Worm (Caenorhabditis elegans) whole organism, young adult: ENCODE results near the gene W09C2.7.

Source experiments
- B0336.3 ChIP-seq: fragments of 200-800 bp; sonication (Bioruptor generic); IDR thresholded peaks from 2 replicates; pipeline ENCODE4 v1.3.6; 2022; ENCODE audit warnings: missing genetic modification characterization, missing compliant biosample characterization
- C06A6.2 ChIP-seq: fragments of 200-800 bp; sonication (Bioruptor generic); conservative IDR thresholded peaks from 2 replicates; pipeline ENCODE4 v1.3.6; 2022; ENCODE audit warnings: missing genetic modification characterization, missing compliant biosample characterization
- C17E4.6 ChIP-seq: fragments of 200-800 bp; sonication (Bioruptor generic); IDR thresholded peaks from 2 replicates; pipeline ENCODE4 v1.3.6; 2022; ENCODE audit warnings: missing genetic modification reagents, missing genetic modification characterization, missing compliant biosample characterization
- D2030.7 ChIP-seq: fragments of 200-800 bp; sonication (Bioruptor generic); IDR thresholded peaks from 2 replicates; pipeline ENCODE4 v1.3.6; 2022; ENCODE audit warnings: missing genetic modification reagents, missing genetic modification characterization, missing compliant biosample characterization
- F23B12.7 ChIP-seq: sonication (generic microtip); optimal IDR thresholded peaks from 2 replicates; lab custom pipeline; 2017; ENCODE audit warnings: missing genetic modification characterization, mild to moderate bottlenecking, missing compliant biosample characterization, antibody characterized with exemption, moderate library complexity; ENCODE audit not compliant: insufficient read depth
- F52B5.7 ChIP-seq: sonication (generic microtip); optimal IDR thresholded peaks from 2 replicates; lab custom pipeline; 2016; ENCODE audit warnings: mild to moderate bottlenecking, missing genetic modification characterization, missing compliant biosample characterization
- F55B11.4 ChIP-seq: sonication (generic microtip); optimal IDR thresholded peaks from 2 replicates; lab custom pipeline; 2016; ENCODE audit warnings: missing compliant biosample characterization, missing genetic modification characterization, borderline replicate concordance; ENCODE audit not compliant: insufficient read depth
- K11D2.4 ChIP-seq: fragments of 200-800 bp; sonication (Bioruptor generic); IDR thresholded peaks from 2 replicates; pipeline ENCODE4 v1.3.6; 2022; ENCODE audit warnings: missing genetic modification reagents, missing genetic modification characterization, missing compliant biosample characterization
- Y53G8AR.9 ChIP-seq: fragments of 200-800 bp; sonication (Bioruptor generic); conservative IDR thresholded peaks from 2 replicates; pipeline ENCODE4 v1.3.6; 2022; ENCODE audit warnings: missing genetic modification reagents, missing genetic modification characterization, missing compliant biosample characterization
- Y67H2A.10 ChIP-seq: fragments of 200-800 bp; sonication (Bioruptor generic); conservative IDR thresholded peaks from 2 replicates; pipeline ENCODE4 v1.3.6; 2022; ENCODE audit warnings: missing genetic modification reagents, missing genetic modification characterization, missing compliant biosample characterization
- ZK185.1 ChIP-seq: sonication (generic microtip); optimal IDR thresholded peaks from 2 replicates; lab custom pipeline; 2016; ENCODE audit warnings: mild to moderate bottlenecking, missing genetic modification characterization, missing compliant biosample characterization; ENCODE audit not compliant: poor library complexity, severe bottlenecking
- ama-1 ChIP-seq, 3 experiments: fragments of 150-350 bp in 1 of 3; sonication (generic microtip) in 2 of 3; optimal IDR thresholded peaks; 2 replicates each; lab custom pipeline; 2014 to 2018; ENCODE audit warnings: missing biosample characterization in 2 of 3, missing genetic modification characterization in 2 of 3, missing genetic modification reagents in 2 of 3
- athp-1 ChIP-seq: sonication (generic microtip); optimal IDR thresholded peaks from 2 replicates; lab custom pipeline; 2017; ENCODE audit warnings: mild to moderate bottlenecking, missing genetic modification characterization, missing compliant biosample characterization
- attf-3 ChIP-seq: fragments of 200-800 bp; sonication (Bioruptor generic); conservative IDR thresholded peaks from 2 replicates; pipeline ENCODE4 v1.3.6; 2022; ENCODE audit warnings: missing genetic modification reagents, missing genetic modification characterization, missing compliant biosample characterization
- bed-2 ChIP-seq: fragments of 200-800 bp; sonication (Bioruptor generic); IDR thresholded peaks from 2 replicates; pipeline ENCODE4 v1.3.6; 2022; ENCODE audit warnings: missing genetic modification reagents, missing genetic modification characterization, missing compliant biosample characterization
- cebp-1 ChIP-seq, 2 experiments: fragments of 200-800 bp in 1 of 2; sonication (Bioruptor generic) in 1 of 2; sonication (generic microtip) in 1 of 2; IDR thresholded peaks in 1 of 2; optimal IDR thresholded peaks in 1 of 2; 2 replicates each; pipeline versions ENCODE4 v1.3.6 to Lab custom; 2017 to 2022; ENCODE audit warnings: missing compliant biosample characterization in 2 of 2, missing genetic modification characterization in 2 of 2, mild to moderate bottlenecking in 1 of 2, missing genetic modification reagents in 1 of 2, moderate library complexity in 1 of 2
- cebp-2 ChIP-seq: fragments of 200-800 bp; sonication (Bioruptor generic); IDR thresholded peaks from 2 replicates; pipeline ENCODE4 v1.3.6; 2022; ENCODE audit warnings: missing genetic modification characterization, missing compliant biosample characterization
- dpl-1 ChIP-seq: fragments of 150-350 bp; optimal IDR thresholded peaks from 2 replicates; lab custom pipeline; 2014; ENCODE audit warnings: missing biosample characterization, missing genetic modification reagents, missing genetic modification characterization
- efl-1 ChIP-seq: fragments of 150-350 bp; optimal IDR thresholded peaks from 2 replicates; lab custom pipeline; 2014; ENCODE audit warnings: missing biosample characterization, missing genetic modification reagents, missing genetic modification characterization
- egl-44 ChIP-seq: fragments of 200-800 bp; sonication (Bioruptor generic); IDR thresholded peaks from 2 replicates; pipeline ENCODE4 v1.3.6; 2022; ENCODE audit warnings: missing genetic modification reagents, missing genetic modification characterization, missing compliant biosample characterization
- hlh-12 ChIP-seq: sonication (generic microtip); optimal IDR thresholded peaks from 2 replicates; lab custom pipeline; 2016; ENCODE audit warnings: missing genetic modification characterization, missing compliant biosample characterization
- hlh-26 ChIP-seq: fragments of 200-800 bp; sonication (Bioruptor generic); conservative IDR thresholded peaks from 2 replicates; pipeline ENCODE4 v1.3.6; 2022; ENCODE audit warnings: missing genetic modification reagents, missing genetic modification characterization, missing compliant biosample characterization
- lag-1 ChIP-seq: fragments of 200-800 bp; sonication (Bioruptor generic); IDR thresholded peaks from 2 replicates; pipeline ENCODE4 v1.3.6; 2022; ENCODE audit warnings: missing genetic modification reagents, missing genetic modification characterization, missing compliant biosample characterization
- let-607 ChIP-seq, 2 experiments: fragments of 200-800 bp in 1 of 2; sonication (Bioruptor generic) in 1 of 2; sonication (generic microtip) in 1 of 2; optimal IDR thresholded peaks; 2 replicates each; lab custom pipeline; 2016 to 2018; ENCODE audit warnings: mild to moderate bottlenecking in 2 of 2, missing compliant biosample characterization in 2 of 2, missing genetic modification characterization in 2 of 2, moderate library complexity in 2 of 2, missing genotype in 1 of 2
- lin-35 ChIP-seq, 3 experiments: fragments of 150-350 bp in 2 of 3; sonication (generic microtip) in 1 of 3; optimal IDR thresholded peaks; 2 replicates each; lab custom pipeline; 2014 to 2018; ENCODE audit warnings: missing biosample characterization in 3 of 3, missing genetic modification characterization in 3 of 3, missing genetic modification reagents in 3 of 3
- lin-40 ChIP-seq: sonication (generic microtip); optimal IDR thresholded peaks from 2 replicates; lab custom pipeline; 2016; ENCODE audit warnings: missing genetic modification characterization, mild to moderate bottlenecking, missing compliant biosample characterization, missing genotype, missing genetic modification reagents
- lir-1 ChIP-seq: fragments of 200-800 bp; sonication (Bioruptor generic); conservative IDR thresholded peaks from 2 replicates; pipeline ENCODE4 v1.3.6; 2022; ENCODE audit warnings: missing genetic modification reagents, missing genetic modification characterization, missing compliant biosample characterization
- lsy-27 ChIP-seq: sonication (generic microtip); optimal IDR thresholded peaks from 2 replicates; lab custom pipeline; 2017; ENCODE audit warnings: missing genetic modification characterization, mild to moderate bottlenecking, missing compliant biosample characterization, antibody characterized with exemption, missing genotype, borderline replicate concordance; ENCODE audit not compliant: insufficient read depth
- madf-10 ChIP-seq: sonication (generic microtip); optimal IDR thresholded peaks from 2 replicates; lab custom pipeline; 2016; ENCODE audit warnings: mild to moderate bottlenecking, missing genetic modification characterization, missing compliant biosample characterization
- madf-6 ChIP-seq: fragments of 200-800 bp; sonication (Bioruptor generic); IDR thresholded peaks from 2 replicates; pipeline ENCODE4 v1.3.6; 2022; ENCODE audit warnings: missing genetic modification reagents, missing genetic modification characterization, missing compliant biosample characterization
- mxl-1 ChIP-seq: sonication (generic microtip); optimal IDR thresholded peaks from 2 replicates; lab custom pipeline; 2016; ENCODE audit warnings: missing genetic modification characterization, missing compliant biosample characterization
- nhr-179 ChIP-seq: sonication (generic microtip); optimal IDR thresholded peaks from 2 replicates; lab custom pipeline; 2016; ENCODE audit warnings: mild to moderate bottlenecking, missing genetic modification characterization, missing compliant biosample characterization
- nhr-80 ChIP-seq: sonication (generic microtip); optimal IDR thresholded peaks from 2 replicates; lab custom pipeline; 2016; ENCODE audit warnings: missing genetic modification characterization, missing compliant biosample characterization
- nhr-90 ChIP-seq: sonication (generic microtip); optimal IDR thresholded peaks from 2 replicates; lab custom pipeline; 2016; ENCODE audit warnings: missing genotype, mild to moderate bottlenecking, missing genetic modification characterization, missing compliant biosample characterization
- rcor-1 ChIP-seq: fragments of 200-800 bp; sonication (Bioruptor generic); IDR thresholded peaks from 2 replicates; pipeline ENCODE4 v1.3.6; 2022; ENCODE audit warnings: missing genetic modification reagents, missing genetic modification characterization, missing compliant biosample characterization
- repo-1 ChIP-seq: sonication (generic microtip); optimal IDR thresholded peaks from 2 replicates; lab custom pipeline; 2017; ENCODE audit warnings: mild to moderate bottlenecking, missing genetic modification characterization, missing compliant biosample characterization
- sea-2 ChIP-seq: fragments of 200-800 bp; sonication (Bioruptor generic); IDR thresholded peaks from 2 replicates; pipeline ENCODE4 v1.3.6; 2022; ENCODE audit warnings: missing genetic modification characterization, missing compliant biosample characterization
- snpc-3.4 ChIP-seq: sonication (generic microtip); optimal IDR thresholded peaks from 2 replicates; lab custom pipeline; 2017; ENCODE audit warnings: missing genetic modification characterization, mild to moderate bottlenecking, missing compliant biosample characterization, antibody characterized with exemption, moderate library complexity, missing genotype, missing genetic modification reagents
- snpc-4 ChIP-seq, 5 experiments: fragments of 150-350 bp in 1 of 5; sonication (generic microtip) in 4 of 5; optimal IDR thresholded peaks; 2 replicates each; lab custom pipeline; 2014 to 2018; ENCODE audit warnings: missing genetic modification characterization in 5 of 5, missing biosample characterization in 3 of 5, antibody characterized with exemption in 2 of 5, mild to moderate bottlenecking in 2 of 5, missing compliant biosample characterization in 2 of 5, missing genotype in 2 of 5, moderate library complexity in 2 of 5, missing genetic modification reagents in 1 of 5
- somi-1 ChIP-seq: fragments of 200-800 bp; sonication (Bioruptor generic); optimal IDR thresholded peaks from 2 replicates; lab custom pipeline; 2018; ENCODE audit warnings: mild to moderate bottlenecking, missing genetic modification characterization, missing compliant biosample characterization
- sptf-2 ChIP-seq: fragments of 200-800 bp; sonication (Bioruptor generic); optimal IDR thresholded peaks from 2 replicates; lab custom pipeline; 2018; ENCODE audit warnings: mild to moderate bottlenecking, missing genetic modification characterization, missing compliant biosample characterization
- tlf-1 ChIP-seq: fragments of 200-800 bp; sonication (Bioruptor generic); optimal IDR thresholded peaks from 2 replicates; lab custom pipeline; 2018; ENCODE audit warnings: mild to moderate bottlenecking, missing genetic modification characterization, missing compliant biosample characterization
- zfh-2 ChIP-seq: fragments of 200-800 bp; sonication (Bioruptor generic); conservative IDR thresholded peaks from 2 replicates; pipeline ENCODE4 v1.3.6; 2022; ENCODE audit warnings: missing genetic modification reagents, missing genetic modification characterization, missing compliant biosample characterization
- ztf-18 ChIP-seq: sonication (generic microtip); optimal IDR thresholded peaks from 2 replicates; lab custom pipeline; 2016; ENCODE audit warnings: missing genotype, mild to moderate bottlenecking, missing genetic modification characterization, missing compliant biosample characterization
- ztf-3 ChIP-seq: fragments of 200-800 bp; sonication (Bioruptor generic); optimal IDR thresholded peaks from 2 replicates; lab custom pipeline; 2018; ENCODE audit warnings: mild to moderate bottlenecking, missing genetic modification characterization, missing compliant biosample characterization

The W09C2.7 gene

ce11 chrIV:9622272-9622671, at the start of gene W09C2.7:
Gene W09C2.7 (minus strand): TSS chrIV:9622372.
- TF ChIP-seq efl-1 (GFP tag; lab: Kevin White, UChicago) (no peak), rcor-1 (no peak), cebp-2 (no peak), lsy-27 (no peak), attf-3 (GFP tag; lab: Robert Waterston, UW) (no peak), sea-2 (no peak), Y67H2A.10 (GFP tag; lab: Robert Waterston, UW) (no peak), snpc-3.4 (tag; lab: Kevin White, UChicago) (no peak), madf-6 (GFP tag; lab: Robert Waterston, UW) (no peak), lag-1 (GFP tag; lab: Robert Waterston, UW) (no peak), nhr-90 (tag; lab: Kevin White, UChicago) (no peak), ztf-3 (GFP tag; lab: Kevin White, UChicago) (no peak), C17E4.6 (GFP tag; lab: Robert Waterston, UW) (no peak), repo-1 (tag; lab: Kevin White, UChicago) (no peak), sptf-2 (GFP tag; lab: Kevin White, UChicago) (no peak), athp-1 (tag; lab: Kevin White, UChicago) (no peak), mxl-1 (tag; lab: Kevin White, UChicago) (no peak), madf-10 (tag; lab: Kevin White, UChicago) (no peak), hlh-12 (tag; lab: Kevin White, UChicago) (no peak)

- TF ChIP-seq nhr-179 (tag; lab: Kevin White, UChicago) (no peak), K11D2.4 (GFP tag; lab: Robert Waterston, UW) (no peak), nhr-80 (peak; percentile 88), let-607 (tag; optimal IDR thresholded peaks at IDR 0.05; lab: Kevin White, UChicago) (peak in 1 of 2 experiments; percentile 46), somi-1 (GFP tag; lab: Kevin White, UChicago) (peak; percentile 53), B0336.3 (no peak), hlh-26 (no peak), zfh-2 (no peak), bed-2 (no peak), C06A6.2 (GFP tag; lab: Robert Waterston, UW) (0 out of 2 replicates have a peak, but pooled peaks have one; percentile 46), F23B12.7 (tag; lab: Kevin White, UChicago) (peak; percentile 37), snpc-4 (GFP tag; optimal IDR thresholded peaks at IDR 0.05; lab: Kevin White, UChicago) (no peak), snpc-4 (tag; optimal IDR thresholded peaks at IDR 0.05; lab: Kevin White, UChicago) (peak in 1 of 4 experiments; percentile 11), ama-1 (optimal IDR thresholded peaks at IDR 0.05; lab: Kevin White, UChicago) (peak; percentile 58), ama-1 (GFP tag; optimal IDR thresholded peaks at IDR 0.05; lab: Kevin White, UChicago) (no peak), ZK185.1 (tag; lab: Kevin White, UChicago) (peak; percentile 26), athp-1 (tag; lab: Kevin White, UChicago) (no peak), lir-1 (GFP tag; lab: Robert Waterston, UW) (no peak), F52B5.7 (tag; lab: Kevin White, UChicago) (no peak), tlf-1 (GFP tag; lab: Kevin White, UChicago) (peak; percentile 20), lin-35 (GFP tag; optimal IDR thresholded peaks at IDR 0.05; lab: Kevin White, UChicago) (peak in 1 of 3 experiments; percentile 10), egl-44 (no peak), cebp-1 (GFP tag; IDR thresholded peaks at IDR 0.05; lab: Robert Waterston, UW) (no peak), cebp-1 (tag; optimal IDR thresholded peaks at IDR 0.05; lab: Kevin White, UChicago) (peak; percentile 74), Y53G8AR.9 (GFP tag; lab: Robert Waterston, UW) (no peak), F55B11.4 (tag; lab: Kevin White, UChicago) (no peak), lin-40 (tag; lab: Kevin White, UChicago) (peak; percentile 67), dpl-1 (no peak), ztf-18 (tag; lab: Kevin White, UChicago) (no peak), D2030.7 (GFP tag; lab: Robert Waterston, UW) (no peak)
Observed at ce11 chrIV:9671001-9671652, 49.0 kb upstream of the W09C2.7 start.
